Worm (Caenorhabditis elegans): ENCODE measurements around the gene C25F9.14.

Gene C25F9.14

ce11 chrV:19468083-19468482, 31.8 kb downstream of the C25F9.14 start, which contains the start of gene Y43F8B.12:
TSS of gene Y43F8B.12 (plus strand) at chrV:19468383.
- TF ChIP-seq unc-62 (GFP tag; optimal IDR thresholded peaks at IDR 0.05): no peak

ce11 chrV:19470385-19470784, 34.1 kb downstream of the C25F9.14 start, which contains the start of gene Y43F8B.11:
TSS of gene Y43F8B.11 (plus strand) at chrV:19470685.
- no peak for TF ChIP-seq unc-62 (GFP tag; optimal IDR thresholded peaks at IDR 0.05)

DNA sequence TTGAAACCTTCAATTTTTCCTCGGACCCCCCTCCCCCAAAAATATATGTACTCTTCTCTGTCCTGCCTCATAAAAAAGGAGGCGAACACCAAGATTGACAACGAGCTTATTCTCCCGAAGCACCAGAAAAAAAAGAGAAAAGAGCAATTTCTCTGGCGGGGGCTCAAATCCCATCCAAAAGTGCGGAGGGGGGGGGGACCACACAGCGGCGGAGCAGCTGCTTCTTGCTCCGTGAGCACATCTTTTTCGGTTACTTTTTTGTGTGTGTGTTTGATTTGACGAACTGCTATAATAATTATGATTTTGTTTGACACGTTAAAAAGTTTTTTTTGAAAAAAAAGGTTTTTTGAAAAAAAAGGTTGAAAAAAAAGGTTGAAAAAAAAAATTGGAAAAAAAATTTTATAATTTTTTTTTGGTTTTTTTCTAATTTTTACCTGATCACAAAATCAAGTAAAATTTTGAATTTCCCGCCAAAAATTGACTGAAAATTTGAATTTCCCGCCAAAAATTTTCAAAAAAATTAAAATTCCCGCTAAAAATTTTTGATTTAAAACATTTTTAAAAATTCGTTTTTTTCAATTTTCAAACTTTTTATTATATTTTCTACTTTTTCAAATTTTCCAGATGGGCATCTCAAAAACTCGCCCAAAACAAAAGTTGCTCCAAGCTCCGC, 37.7 kb downstream of the C25F9.14 start, which contains the start of gene Y43F8B.10:
Gene Y43F8B.10, plus strand, starts transcription at position 623 of the 673 bp plus-strand sequence.
- no peak for TF ChIP-seq unc-62 (GFP tag; optimal IDR thresholded peaks at IDR 0.05)

DNA sequence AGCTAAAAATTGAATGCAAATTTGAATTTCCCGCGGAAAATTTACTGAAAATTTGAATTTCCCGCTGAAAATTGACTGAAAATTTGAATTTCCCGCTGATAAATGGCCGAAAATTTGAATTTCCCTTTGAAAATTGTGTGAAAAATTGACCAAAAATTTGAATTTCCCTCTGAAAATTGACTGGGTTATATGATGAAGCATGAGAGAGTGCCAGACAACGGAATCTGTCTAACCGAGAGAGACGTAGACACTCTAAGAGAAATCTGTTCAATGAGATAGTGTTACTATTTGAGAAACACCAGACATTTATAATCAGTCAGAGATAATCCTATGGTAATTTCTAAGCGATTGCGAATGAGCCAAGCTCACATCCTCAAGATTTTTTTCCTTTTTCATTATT, 41.0 kb downstream of the C25F9.14 start:
- no peak for TF ChIP-seq unc-62 (GFP tag; optimal IDR thresholded peaks at IDR 0.05)

- no peak for TF ChIP-seq unc-62 (GFP tag; optimal IDR thresholded peaks at IDR 0.05)
Observed at ce11 chrV:19477852-19478251, 41.6 kb downstream of the C25F9.14 start, which contains the start of gene Y43F8B.9. TSS of gene Y43F8B.9 (plus strand) at chrV:19478152.

ce11 chrV:19482535-19482934, 46.3 kb downstream of the C25F9.14 start, which contains the start of gene Y43F8B.22:
TSS of gene Y43F8B.22 (plus strand) at chrV:19482835.
- TF ChIP-seq unc-62 (GFP tag; optimal IDR thresholded peaks at IDR 0.05): no peak

ce11 chrV:19484507-19484906, 48.2 kb downstream of the C25F9.14 start, which contains the start of gene Y43F8B.17:
TSS of gene Y43F8B.17 (plus strand) at chrV:19484721.
- TF ChIP-seq unc-62 (GFP tag; optimal IDR thresholded peaks at IDR 0.05): no peak

DNA sequence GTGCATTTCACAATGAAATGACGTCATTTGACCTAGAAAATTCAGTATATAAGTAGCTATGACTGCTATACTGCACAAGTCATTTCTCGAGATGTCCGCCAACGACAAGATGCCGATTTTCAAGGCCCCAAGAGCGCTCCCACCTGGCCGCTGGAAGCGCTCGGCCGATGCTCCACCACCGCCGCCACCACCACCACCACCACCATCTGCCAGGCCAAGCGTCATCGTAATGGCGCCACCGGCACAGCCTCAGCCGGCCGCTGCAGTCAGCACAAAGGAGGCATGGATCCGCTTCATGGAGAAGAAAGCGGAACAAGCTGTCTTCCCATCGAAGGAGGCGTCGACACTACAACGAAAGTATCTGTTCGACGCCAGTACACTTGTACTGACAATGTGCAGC, 49.0 kb downstream of the C25F9.14 start, which contains the start of gene Y43F8B.28:
Gene Y43F8B.28, plus strand, starts transcription at position 59 of the 400 bp plus-strand sequence.
- TF ChIP-seq unc-62 (GFP tag; optimal IDR thresholded peaks at IDR 0.05): no peak

DNA sequence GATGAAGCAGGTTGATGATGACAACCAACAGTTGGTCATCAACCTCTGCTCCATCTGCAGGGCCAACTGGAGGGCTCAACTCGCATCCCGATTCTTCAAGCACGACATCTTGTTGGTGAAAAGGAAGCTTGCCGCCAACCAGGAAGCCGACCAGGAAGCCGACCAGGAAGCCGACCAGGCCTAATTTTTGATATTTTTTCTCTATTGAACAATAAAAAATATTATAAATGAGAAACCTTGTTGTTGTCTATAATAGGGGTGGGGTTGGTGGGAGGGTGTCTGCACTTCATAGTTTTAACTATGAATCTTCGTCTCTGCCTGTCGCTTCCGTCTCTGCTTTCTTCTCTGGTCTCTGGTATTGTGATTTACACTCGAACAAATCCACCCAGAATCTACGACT, 49.4 kb downstream of the C25F9.14 start, which contains the start of gene Y43F8B.18:
Gene Y43F8B.18, plus strand, starts transcription at position 301 of the 400 bp plus-strand sequence.
- TF ChIP-seq unc-62 (GFP tag; optimal IDR thresholded peaks at IDR 0.05): no peak
